Fruit fly (Drosophila melanogaster): ENCODE results near the gene Acsf2.

The Acsf2 gene

DNA sequence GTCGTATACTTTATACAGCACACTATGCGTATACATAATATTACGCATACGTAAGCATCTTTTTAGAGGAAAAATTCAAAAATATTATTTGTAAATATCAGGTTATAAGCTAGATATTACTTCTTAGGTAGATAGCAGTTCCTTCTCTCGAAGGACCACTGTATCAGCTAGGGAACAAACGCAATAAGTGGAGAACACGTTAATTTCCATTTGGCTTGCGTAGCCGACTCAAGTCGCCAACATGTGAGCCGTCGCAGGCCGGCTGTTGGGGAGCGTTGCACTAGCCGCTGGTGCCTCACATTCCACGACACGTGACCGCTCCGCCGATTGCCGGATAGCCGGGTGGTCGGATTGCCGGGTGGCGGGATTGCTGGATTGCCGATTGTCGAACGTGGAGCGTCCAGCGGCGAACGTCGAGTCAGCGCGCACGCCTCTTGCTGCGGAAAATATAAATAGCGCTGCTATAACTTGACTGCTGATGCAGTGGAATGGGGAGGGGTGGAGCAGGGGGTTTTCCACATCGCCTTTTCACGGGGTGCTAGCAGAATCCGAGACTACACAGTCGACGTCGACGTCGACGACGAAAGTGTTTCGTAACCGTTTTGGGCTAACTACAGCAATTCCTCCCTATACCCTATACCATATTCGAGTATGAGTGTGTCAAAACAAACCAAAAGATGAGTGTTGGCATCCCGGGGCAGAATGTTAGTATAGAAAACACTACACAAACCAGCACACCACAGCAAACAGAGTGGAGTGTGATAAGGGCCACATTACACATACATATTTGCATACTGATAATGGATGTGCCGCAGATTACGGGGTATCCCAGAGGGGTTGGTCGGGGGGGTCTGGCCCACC is 38.8 kb downstream of the Acsf2 start (continued):
- TF ChIP-seq CG15011 (GFP tag; optimal IDR thresholded peaks at IDR 0.05) (peak; percentile 0), Atf3 (GFP tag; optimal IDR thresholded peaks at IDR 0.05) (no peak), CG34376 (GFP tag; optimal IDR thresholded peaks at IDR 0.05) (peak; percentile 1), CG11560 (tag; IDR thresholded peaks at IDR 0.05) (no peak), CG8359 (GFP tag; optimal IDR thresholded peaks at IDR 0.05; ENCODE audit: borderline replicate concordance) (peak; percentile 23), Hr3 (GFP tag; optimal IDR thresholded peaks at IDR 0.05) (no peak), CG15269 (tag; optimal IDR thresholded peaks at IDR 0.05) (peak; percentile 8), CG8281 (tag; optimal IDR thresholded peaks at IDR 0.05) (peak; percentile 97), CG12219 (GFP tag; optimal IDR thresholded peaks at IDR 0.05) (no peak), tin (GFP tag; optimal IDR thresholded peaks at IDR 0.05) (no peak), CG15514 (GFP tag; optimal IDR thresholded peaks at IDR 0.05) (peak; percentile 1), HLH54F (GFP tag; optimal IDR thresholded peaks at IDR 0.05) (no peak), fd3F (GFP tag; optimal IDR thresholded peaks at IDR 0.05) (no peak), dysf (GFP tag; IDR thresholded peaks at IDR 0.05) (0 out of 3 replicates have a peak, but pooled peaks have one; percentile 22), gcm2 (GFP tag; optimal IDR thresholded peaks at IDR 0.05) (no peak), CG17361 (GFP tag; IDR thresholded peaks at IDR 0.05) (peak; percentile 26; the same call in 1 of the 3 replicates), wek (GFP tag; optimal IDR thresholded peaks at IDR 0.05) (peak; percentile 22), Atf6 (GFP tag; IDR thresholded peaks at IDR 0.05) (no peak), CG9727 (GFP tag; optimal IDR thresholded peaks at IDR 0.05) (peak; percentile 31), CG5953 (GFP tag; IDR thresholded peaks at IDR 0.05) (no peak), bcd (GFP tag; optimal IDR thresholded peaks at IDR 0.05) (peak; percentile 42), kni (GFP tag; optimal IDR thresholded peaks at IDR 0.05) (no peak), chinmo (GFP tag; IDR thresholded peaks at IDR 0.05; ENCODE audit: partially characterized antibody) (0 out of 4 replicates have a peak, but pooled peaks have one; percentile 53), CG9797 (GFP tag; optimal IDR thresholded peaks at IDR 0.05) (no peak), CG30403 (GFP tag; optimal IDR thresholded peaks at IDR 0.05) (no peak), ci (GFP tag; IDR thresholded peaks at IDR 0.05) (peak; percentile 53; the same call in 2 of the 3 replicates), Nf-YA (GFP tag; IDR thresholded peaks at IDR 0.05) (no peak), toy (GFP tag; IDR thresholded peaks at IDR 0.05) (no peak), tx (GFP tag; optimal IDR thresholded peaks at IDR 0.05) (no peak), CG6254 (GFP tag; optimal IDR thresholded peaks at IDR 0.05) (peak; percentile 29), CG7372 (GFP tag; IDR thresholded peaks at IDR 0.05) (peak; percentile 93), ERR (GFP tag; optimal IDR thresholded peaks at IDR 0.05) (no peak), slbo (GFP tag; IDR thresholded peaks at IDR 0.05) (peak; percentile 37; the same call in 1 of the 2 replicates), GATAe (GFP tag; conservative IDR thresholded peaks at IDR 0.05) (peak; percentile 39; the same call in 1 of the 2 replicates), Opbp (GFP tag; IDR thresholded peaks at IDR 0.05; ENCODE audit: partially characterized antibody) (peak; percentile 52; the same call in 1 of the 3 replicates), CG9437 (GFP tag; optimal IDR thresholded peaks at IDR 0.05) (peak; percentile 50), CG42726 (GFP tag; IDR thresholded peaks at IDR 0.05; ENCODE audit: partially characterized antibody) (0 out of 2 replicates have a peak, but pooled peaks have one; percentile 6), sr (GFP tag; IDR thresholded peaks at IDR 0.05) (0 out of 3 replicates have a peak, but pooled peaks have one; percentile 5), mam (GFP tag; optimal IDR thresholded peaks at IDR 0.05) (no peak), Mes4 (GFP tag; optimal IDR thresholded peaks at IDR 0.05) (peak; percentile 17), Ptx1 (GFP tag; IDR thresholded peaks at IDR 0.05) (0 out of 2 replicates have a peak, but pooled peaks have one; percentile 14), CG4360 (GFP tag; IDR thresholded peaks at IDR 0.05) (0 out of 2 replicates have a peak, but pooled peaks have one; percentile 20), CrebB (tag; optimal IDR thresholded peaks at IDR 0.05) (no peak), HLH3B (GFP tag; IDR thresholded peaks at IDR 0.05) (no peak), CG14441 (GFP tag; IDR thresholded peaks at IDR 0.05) (no peak), CG9932 (GFP tag; IDR thresholded peaks at IDR 0.05) (no peak), Sox102F (GFP tag; optimal IDR thresholded peaks at IDR 0.05) (peak; percentile 21), fd102C (GFP tag; optimal IDR thresholded peaks at IDR 0.05) (no peak)

All from whole organism, embryonic.